Worm (Caenorhabditis elegans) whole organism, L2 larva: ENCODE results near the gene F12A10.1.
"Not testable (repeated sequence)": the region's sequence is repeated elsewhere in the genome, so short reads cannot be mapped to it uniquely, and the experiment has no call there.

Experiments used
- F13H6.1 ChIP-seq: sonication (generic microtip); optimal IDR thresholded peaks from 2 replicates; lab custom pipeline; 2016; ENCODE audit warnings: missing genetic modification characterization, missing compliant biosample characterization
- R02D3.7 ChIP-seq: fragments of 150-350 bp; optimal IDR thresholded peaks from 2 replicates; lab custom pipeline; 2014; ENCODE audit warnings: missing biosample characterization, missing genetic modification characterization
- alr-1 ChIP-seq: fragments of 150-350 bp; optimal IDR thresholded peaks from 2 replicates; lab custom pipeline; 2014; ENCODE audit warnings: missing biosample characterization, missing genetic modification characterization
- ama-1 ChIP-seq: fragments of 150-350 bp; optimal IDR thresholded peaks from 2 replicates; lab custom pipeline; 2018; ENCODE audit warnings: inconsistent platforms
- blmp-1 ChIP-seq: sonication (generic microtip); optimal IDR thresholded peaks from 2 replicates; lab custom pipeline; 2017; ENCODE audit warnings: missing genetic modification characterization, mild to moderate bottlenecking, missing compliant biosample characterization, antibody characterized with exemption, moderate library complexity; ENCODE audit not compliant: insufficient read depth
- ceh-16 ChIP-seq: fragments of 150-350 bp; optimal IDR thresholded peaks from 2 replicates; lab custom pipeline; 2014; ENCODE audit warnings: missing biosample characterization, missing genetic modification characterization
- crh-2 ChIP-seq: sonication (generic microtip); optimal IDR thresholded peaks from 2 replicates; lab custom pipeline; 2017; ENCODE audit warnings: missing biosample characterization, missing genetic modification characterization
- fos-1 ChIP-seq: fragments of 150-350 bp; optimal IDR thresholded peaks from 2 replicates; lab custom pipeline; 2014; ENCODE audit warnings: missing biosample characterization, missing genetic modification characterization
- gmeb-1 ChIP-seq: fragments of 150-350 bp; optimal IDR thresholded peaks from 2 replicates; lab custom pipeline; 2014; ENCODE audit warnings: missing biosample characterization, missing genetic modification characterization
- lsy-2 ChIP-seq, 2 experiments: fragments of 150-350 bp in 1 of 2; sonication (generic microtip) in 1 of 2; optimal IDR thresholded peaks; 2 replicates each; lab custom pipeline; 2014 to 2017; ENCODE audit warnings: missing biosample characterization in 2 of 2, missing genetic modification characterization in 2 of 2
- mab-5 ChIP-seq: fragments of 150-350 bp; optimal IDR thresholded peaks from 2 replicates; lab custom pipeline; 2014; ENCODE audit warnings: missing biosample characterization, missing genetic modification characterization
- mbf-1 ChIP-seq: sonication (generic microtip); optimal IDR thresholded peaks from 2 replicates; lab custom pipeline; 2017; ENCODE audit warnings: missing biosample characterization, missing genetic modification characterization
- mdl-1 ChIP-seq, 2 experiments: fragments of 150-350 bp in 1 of 2; sonication (generic microtip) in 1 of 2; optimal IDR thresholded peaks; 2 replicates each; lab custom pipeline; 2017; ENCODE audit warnings: missing biosample characterization in 2 of 2, missing genetic modification characterization in 2 of 2
- nhr-10 ChIP-seq: sonication (generic microtip); optimal IDR thresholded peaks from 2 replicates; lab custom pipeline; 2017; ENCODE audit warnings: missing biosample characterization, missing genetic modification characterization
- nhr-11 ChIP-seq: fragments of 150-350 bp; optimal IDR thresholded peaks from 2 replicates; lab custom pipeline; 2014; ENCODE audit warnings: missing biosample characterization, missing genetic modification characterization
- nhr-12 ChIP-seq: fragments of 150-350 bp; optimal IDR thresholded peaks from 2 replicates; lab custom pipeline; 2014; ENCODE audit warnings: missing biosample characterization, missing genetic modification characterization
- nhr-21 ChIP-seq: fragments of 150-350 bp; optimal IDR thresholded peaks from 2 replicates; lab custom pipeline; 2014; ENCODE audit warnings: missing biosample characterization, missing genetic modification characterization
- nhr-23 ChIP-seq: fragments of 150-350 bp; optimal IDR thresholded peaks from 2 replicates; lab custom pipeline; 2014; ENCODE audit warnings: missing biosample characterization, missing genetic modification reagents, missing genetic modification characterization
- nhr-6 ChIP-seq: fragments of 150-350 bp; optimal IDR thresholded peaks from 2 replicates; lab custom pipeline; 2014; ENCODE audit warnings: missing biosample characterization, missing genetic modification characterization
- nhr-77 ChIP-seq: fragments of 150-350 bp; optimal IDR thresholded peaks from 2 replicates; lab custom pipeline; 2014; ENCODE audit warnings: missing biosample characterization, missing genetic modification characterization
- peb-1 ChIP-seq: fragments of 150-350 bp; optimal IDR thresholded peaks from 2 replicates; lab custom pipeline; 2014; ENCODE audit warnings: missing biosample characterization, missing genetic modification characterization
- sem-4 ChIP-seq: fragments of 150-350 bp; optimal IDR thresholded peaks from 2 replicates; lab custom pipeline; 2014; ENCODE audit warnings: missing biosample characterization, missing genetic modification reagents, missing genetic modification characterization
- skn-1 ChIP-seq: sonication (generic microtip); optimal IDR thresholded peaks from 2 replicates; lab custom pipeline; 2017; ENCODE audit warnings: missing biosample characterization, missing genetic modification characterization
- sma-3 ChIP-seq: sonication (generic microtip); optimal IDR thresholded peaks from 2 replicates; lab custom pipeline; 2016; ENCODE audit warnings: missing genetic modification reagents, missing genetic modification characterization, missing compliant biosample characterization
- sma-9 ChIP-seq, 2 experiments: fragments of 150-350 bp in 1 of 2; sonication (generic microtip) in 1 of 2; optimal IDR thresholded peaks; 2 replicates each; lab custom pipeline; 2014 to 2016; ENCODE audit warnings: missing genetic modification characterization in 2 of 2, mild to moderate bottlenecking in 1 of 2, missing biosample characterization in 1 of 2, missing compliant biosample characterization in 1 of 2, missing genetic modification reagents in 1 of 2, moderate library complexity in 1 of 2
- snpc-4 ChIP-seq: fragments of 150-350 bp; optimal IDR thresholded peaks from 2 replicates; lab custom pipeline; 2014; ENCODE audit warnings: missing biosample characterization, missing genetic modification characterization
- unc-39 ChIP-seq: fragments of 150-350 bp; optimal IDR thresholded peaks from 2 replicates; lab custom pipeline; 2014; ENCODE audit warnings: missing biosample characterization, missing genetic modification characterization
- unc-55 ChIP-seq: fragments of 150-350 bp; sonication (generic microtip); optimal IDR thresholded peaks from 3 replicates; lab custom pipeline; 2014; ENCODE audit warnings: missing biosample characterization, missing genetic modification reagents, missing genetic modification characterization
- unc-62 ChIP-seq: fragments of 150-350 bp; optimal IDR thresholded peaks from 2 replicates; lab custom pipeline; 2014; ENCODE audit warnings: missing biosample characterization, missing genetic modification reagents, missing genetic modification characterization
- ztf-1 ChIP-seq: fragments of 200-800 bp; sonication (Bioruptor generic); conservative IDR thresholded peaks from 2 replicates; pipeline ENCODE4 v1.3.6; 2022; ENCODE audit warnings: missing genetic modification characterization, missing compliant biosample characterization
- ztf-11 ChIP-seq: sonication (generic microtip); optimal IDR thresholded peaks from 2 replicates; lab custom pipeline; 2017; ENCODE audit warnings: missing biosample characterization, missing genetic modification characterization
- ztf-4 ChIP-seq: fragments of 150-350 bp; optimal IDR thresholded peaks from 2 replicates; lab custom pipeline; 2014; ENCODE audit warnings: missing biosample characterization, missing genetic modification characterization

The F12A10.1 gene

DNA sequence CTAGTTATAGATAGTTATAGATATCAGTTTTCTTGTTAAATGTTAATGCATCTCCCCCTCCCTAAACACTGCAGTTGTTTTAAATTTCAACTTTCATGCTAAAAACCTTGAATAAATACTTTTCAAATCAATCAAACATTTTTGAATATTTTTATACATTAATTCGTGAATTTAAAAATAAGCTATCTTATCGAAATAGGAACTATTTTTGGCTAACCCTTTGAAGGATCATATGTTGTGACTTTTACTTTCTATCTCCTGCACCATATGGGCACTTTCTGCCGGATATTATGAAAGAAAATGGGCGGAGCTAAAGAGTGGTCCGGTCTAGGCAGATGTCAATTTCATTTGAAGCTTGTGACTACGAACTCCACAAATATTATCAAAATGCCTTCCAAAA lies 26.3 kb downstream of the F12A10.1 start, which contains the start of gene ZK177.11:
Gene ZK177.11 (plus strand): TSS at position 301 of the 400 bp plus-strand sequence.
- TF ChIP-seq skn-1 (tag; lab: Kevin White, UChicago) (no peak), ceh-16 (no peak), unc-62 (no peak), mab-5 (tag; lab: Kevin White, UChicago) (no peak), blmp-1 (tag; lab: Kevin White, UChicago) (no peak), fos-1 (no peak), alr-1 (no peak), mdl-1 (tag; optimal IDR thresholded peaks at IDR 0.05; lab: Kevin White, UChicago) (no peak), F13H6.1 (tag; lab: Kevin White, UChicago) (no peak), unc-55 (GFP tag; lab: Kevin White, UChicago) (no peak), crh-2 (tag; lab: Kevin White, UChicago) (no peak), sma-9 (GFP tag; optimal IDR thresholded peaks at IDR 0.05; lab: Kevin White, UChicago) (no peak), sma-9 (tag; optimal IDR thresholded peaks at IDR 0.05; lab: Kevin White, UChicago) (no peak), nhr-6 (no peak), ztf-4 (tag; lab: Kevin White, UChicago) (no peak)

DNA sequence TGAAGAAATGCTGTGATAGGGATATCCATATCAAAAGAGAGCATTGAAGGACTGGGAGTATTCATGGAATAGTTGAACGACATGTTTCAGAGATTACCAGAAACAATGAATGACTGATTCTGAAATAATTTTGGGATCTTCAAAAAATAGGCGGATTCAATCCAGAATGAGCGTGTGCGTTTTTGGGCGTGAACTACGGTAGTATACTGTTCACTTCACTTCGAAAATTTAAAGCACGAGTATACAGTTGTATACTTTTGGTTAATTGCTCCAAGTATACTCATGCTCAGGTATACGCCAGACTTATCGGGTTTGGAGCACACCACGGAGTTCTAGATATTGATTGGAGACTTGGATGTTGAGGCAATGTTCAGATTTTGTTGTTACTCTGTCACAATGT lies 29.0 kb downstream of the F12A10.1 start, which contains the start of gene tbx-35:
Gene tbx-35 (minus strand): TSS at position 101 of the 400 bp plus-strand sequence.
- TF ChIP-seq sma-9 (GFP tag; optimal IDR thresholded peaks at IDR 0.05; lab: Kevin White, UChicago) (no peak), sma-9 (tag; optimal IDR thresholded peaks at IDR 0.05; lab: Kevin White, UChicago) (no peak), nhr-23 (tag; lab: Kevin White, UChicago) (no peak), ama-1 (lab: Kevin White, UChicago) (no peak), gmeb-1 (no peak), ztf-1 (GFP tag; lab: Robert Waterston, UW) (no peak), sem-4 (tag; lab: Kevin White, UChicago) (no peak), nhr-10 (no peak), nhr-6 (no peak)

DNA sequence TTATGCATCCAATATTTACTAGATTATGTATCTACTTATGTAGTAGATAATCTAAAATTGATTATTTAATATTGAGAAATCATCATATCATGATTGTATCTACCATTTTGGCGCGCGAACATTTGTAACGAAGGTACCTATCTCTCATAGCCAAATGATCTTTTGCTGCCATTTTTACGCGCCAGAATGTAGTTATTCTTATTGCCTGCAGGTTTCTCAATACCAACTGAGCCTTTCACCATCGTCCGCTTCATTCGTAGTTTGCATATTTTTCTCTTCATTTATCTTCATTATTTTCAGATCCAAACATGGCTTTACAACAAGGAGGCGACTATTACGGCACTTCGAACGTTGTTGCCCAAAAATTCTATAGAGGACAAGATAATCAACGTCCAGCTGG lies 31.5 kb downstream of the F12A10.1 start, which contains the start of gene ZK177.1:
Gene ZK177.1 (plus strand): TSS at position 301 of the 400 bp plus-strand sequence.
- TF ChIP-seq nhr-12 (tag; lab: Kevin White, UChicago): no peak
- TF ChIP-seq mab-5 (tag; lab: Kevin White, UChicago): no peak
- TF ChIP-seq mbf-1 (tag; lab: Kevin White, UChicago): no peak
- TF ChIP-seq lsy-2 (tag; optimal IDR thresholded peaks at IDR 0.05; lab: Kevin White, UChicago): no peak

DNA sequence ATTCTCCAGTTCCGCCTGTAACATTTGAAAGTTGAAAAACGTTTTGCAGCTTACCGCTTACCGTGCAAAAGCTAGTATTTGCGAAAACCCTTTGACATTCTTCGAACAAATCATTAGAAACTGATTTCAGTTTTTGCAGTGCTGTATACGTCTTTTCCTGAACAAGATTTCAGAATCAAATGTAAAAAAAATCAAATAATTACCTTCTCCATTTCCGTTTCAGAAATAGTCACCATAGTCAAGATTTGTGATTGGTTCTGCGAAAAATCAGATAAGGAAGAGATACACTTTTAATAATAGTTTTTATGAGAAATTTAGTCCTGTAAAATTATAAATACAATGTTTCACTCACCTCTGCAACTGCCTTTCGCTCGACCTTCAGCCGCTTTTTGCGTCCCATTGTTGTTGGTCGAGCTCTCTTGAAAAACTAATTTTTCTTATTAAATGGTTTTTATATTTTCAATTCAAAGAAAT lies 35.6 kb downstream of the F12A10.1 start, which contains the start of gene C17C3.9:
Gene C17C3.9 (minus strand): TSS at position 424 of the 474 bp plus-strand sequence.
- TF ChIP-seq nhr-21 (tag; lab: Kevin White, UChicago) (no peak), snpc-4 (no peak), R02D3.7 (tag; lab: Kevin White, UChicago) (no peak)
- TF ChIP-seq, all 48 proteins: peak for 0

DNA sequence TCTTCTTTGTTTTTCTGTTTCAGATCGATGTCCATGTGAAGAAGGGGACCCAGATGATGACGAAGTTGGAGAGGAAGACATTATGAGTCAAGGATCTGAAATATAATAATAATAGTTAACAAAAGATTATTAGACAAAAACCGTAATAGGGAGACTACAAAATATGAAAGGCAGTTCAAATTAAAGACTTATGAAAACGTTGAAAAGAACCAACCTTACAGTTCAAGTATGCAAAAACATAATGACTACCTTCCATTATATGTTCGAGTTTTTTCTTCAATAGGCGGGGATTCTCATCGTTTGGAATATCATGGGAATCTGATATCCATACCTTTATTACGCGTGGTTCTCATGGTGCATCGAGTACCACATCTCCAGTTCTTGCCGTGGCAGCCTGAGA lies 37.3 kb downstream of the F12A10.1 start, which contains the start of gene hlh-26:
Gene hlh-26 (minus strand): TSS at position 101 of the 400 bp plus-strand sequence.
- TF ChIP-seq nhr-12 (tag; lab: Kevin White, UChicago): no peak
- TF ChIP-seq nhr-77 (tag; lab: Kevin White, UChicago): no peak
- no peak for TF ChIP-seq nhr-11 (tag; lab: Kevin White, UChicago)
- TF ChIP-seq fos-1: no peak
- no peak for TF ChIP-seq unc-55 (GFP tag; lab: Kevin White, UChicago)
- TF ChIP-seq sma-3: no peak
- TF ChIP-seq unc-39 (tag; lab: Kevin White, UChicago): no peak
- no peak for TF ChIP-seq mdl-1 (tag; optimal IDR thresholded peaks at IDR 0.05; lab: Kevin White, UChicago)
- TF ChIP-seq peb-1 (tag; lab: Kevin White, UChicago): no peak
- TF ChIP-seq ztf-11 (tag; lab: Kevin White, UChicago): no peak

DNA sequence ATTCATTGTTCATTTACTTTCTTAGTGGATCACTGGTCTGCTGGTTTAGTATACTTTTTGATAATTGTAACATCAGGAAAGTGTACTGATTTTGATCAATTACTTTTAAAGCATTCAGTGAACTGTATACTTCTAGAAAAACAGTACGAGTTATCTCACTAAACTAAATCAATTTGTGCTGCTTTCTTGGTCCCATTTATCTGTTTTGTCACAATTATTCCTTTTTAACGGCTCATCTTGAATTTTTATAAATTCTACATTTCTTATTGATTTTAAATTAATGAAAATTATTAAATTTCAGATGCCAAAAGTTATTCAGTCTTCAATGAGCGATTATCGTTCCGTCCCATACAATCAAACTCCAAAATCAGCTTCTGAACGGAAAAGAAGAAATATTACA lies 38.6 kb downstream of the F12A10.1 start, which contains the start of gene hlh-25:
Gene hlh-25 (plus strand): TSS at position 301 of the 400 bp plus-strand sequence.
- TF ChIP-seq fos-1; unc-55 (GFP tag; lab: Kevin White, UChicago); mbf-1 (tag; lab: Kevin White, UChicago): not testable (repeated sequence)
